Worm (Caenorhabditis elegans) whole organism, L2 larva: ENCODE measurements around the gene syx-6.

Experiments
- aly-2 ChIP-seq: fragments of 150-350 bp; optimal IDR thresholded peaks from 2 replicates; lab custom pipeline; 2014; ENCODE audit warnings: missing biosample characterization, missing genetic modification characterization
- egl-27 ChIP-seq: sonication (generic microtip); optimal IDR thresholded peaks from 3 replicates; lab custom pipeline; 2017; ENCODE audit warnings: missing biosample characterization, missing genetic modification reagents, missing genetic modification characterization
- fos-1 ChIP-seq: fragments of 150-350 bp; optimal IDR thresholded peaks from 2 replicates; lab custom pipeline; 2014; ENCODE audit warnings: missing biosample characterization, missing genetic modification characterization
- nhr-10 ChIP-seq: sonication (generic microtip); optimal IDR thresholded peaks from 2 replicates; lab custom pipeline; 2017; ENCODE audit warnings: missing biosample characterization, missing genetic modification characterization
- nhr-11 ChIP-seq: fragments of 150-350 bp; optimal IDR thresholded peaks from 2 replicates; lab custom pipeline; 2014; ENCODE audit warnings: missing biosample characterization, missing genetic modification characterization
- nhr-12 ChIP-seq: fragments of 150-350 bp; optimal IDR thresholded peaks from 2 replicates; lab custom pipeline; 2014; ENCODE audit warnings: missing biosample characterization, missing genetic modification characterization
- nhr-237 ChIP-seq: fragments of 150-350 bp; optimal IDR thresholded peaks from 2 replicates; lab custom pipeline; 2014; ENCODE audit warnings: missing biosample characterization, missing genetic modification characterization
- sma-3 ChIP-seq: sonication (generic microtip); optimal IDR thresholded peaks from 2 replicates; lab custom pipeline; 2016; ENCODE audit warnings: missing genetic modification reagents, missing genetic modification characterization, missing compliant biosample characterization
- ztf-4 ChIP-seq: fragments of 150-350 bp; optimal IDR thresholded peaks from 2 replicates; lab custom pipeline; 2014; ENCODE audit warnings: missing biosample characterization, missing genetic modification characterization

- no peak for TF ChIP-seq egl-27 (tag; lab: Kevin White, UChicago)
- TF ChIP-seq aly-2 (tag; lab: Kevin White, UChicago) = no peak
- no peak for TF ChIP-seq sma-3
- TF ChIP-seq nhr-11 (tag; lab: Kevin White, UChicago) = no peak
- no peak for TF ChIP-seq ztf-4
- no peak for TF ChIP-seq nhr-10 (tag; lab: Kevin White, UChicago)
- TF ChIP-seq fos-1 (tag; lab: Kevin White, UChicago) = no peak
- no peak for TF ChIP-seq nhr-237 (tag; lab: Kevin White, UChicago)
- TF ChIP-seq nhr-12 (tag; lab: Kevin White, UChicago) = no peak
Observed at ce11 chrX:3204778-3205177, 40.5 kb downstream of the syx-6 start, which contains the start of gene F28B4.1.
